Fruit fly (Drosophila melanogaster) whole organism, embryonic: ENCODE results near the gene eIF4E5.

Source experiments
- Asciz ChIP-seq: fragments of 200-800 bp; sonication (Bioruptor generic); optimal IDR thresholded peaks from 2 replicates; lab custom pipeline; 2017; ENCODE audit warnings: missing biosample characterization, mild to moderate bottlenecking, missing genetic modification characterization, missing genetic modification reagents
- Atf6 ChIP-seq: fragments of 200-800 bp; sonication (Bioruptor generic); IDR thresholded peaks from 2 replicates; pipeline ENCODE4 v1.3.6; 2022; ENCODE audit warnings: missing biosample characterization, missing genetic modification characterization
- BtbVII ChIP-seq: fragments of 200-800 bp; sonication (Bioruptor generic); optimal IDR thresholded peaks from 3 replicates; lab custom pipeline; 2017; ENCODE audit warnings: missing biosample characterization, mild to moderate bottlenecking, missing genetic modification characterization
- CG10431 ChIP-seq: fragments of 200-800 bp; sonication (Bioruptor generic); optimal IDR thresholded peaks from 3 replicates; lab custom pipeline; 2018; ENCODE audit warnings: missing biosample characterization, mild to moderate bottlenecking, missing genetic modification characterization
- CG11456 ChIP-seq: fragments of 200-800 bp; sonication (Bioruptor generic); IDR thresholded peaks from 3 replicates; pipeline ENCODE4 v1.3.6; 2022; ENCODE audit warnings: missing biosample characterization, missing genetic modification characterization
- CG13287 ChIP-seq: fragments of 200-800 bp; sonication (Bioruptor generic); IDR thresholded peaks from 2 replicates; pipeline ENCODE4 v1.3.6; 2022; ENCODE audit warnings: missing biosample characterization, missing genetic modification characterization; ENCODE audit not compliant: partially characterized antibody
- CG15011 ChIP-seq: fragments of 200-800 bp; sonication (Bioruptor generic); optimal IDR thresholded peaks from 3 replicates; lab custom pipeline; 2018; ENCODE audit warnings: missing biosample characterization, mild to moderate bottlenecking, missing genetic modification characterization
- CG15514 ChIP-seq: fragments of 200-800 bp; sonication (Bioruptor generic); optimal IDR thresholded peaks from 3 replicates; lab custom pipeline; 2017; ENCODE audit warnings: missing biosample characterization, missing genetic modification characterization, mild to moderate bottlenecking, moderate library complexity, missing genetic modification reagents
- CG17186 ChIP-seq: fragments of 200-800 bp; sonication (Bioruptor generic); optimal IDR thresholded peaks from 3 replicates; lab custom pipeline; 2017; ENCODE audit warnings: missing biosample characterization, missing genetic modification reagents, missing genetic modification characterization
- CG17912 ChIP-seq: fragments of 200-800 bp; sonication (Bioruptor generic); optimal IDR thresholded peaks from 2 replicates; lab custom pipeline; 2018; ENCODE audit warnings: missing biosample characterization, mild to moderate bottlenecking, missing genetic modification characterization
- CG2712 ChIP-seq: fragments of 200-800 bp; optimal IDR thresholded peaks from 3 replicates; lab custom pipeline; 2019; ENCODE audit warnings: missing biosample characterization, mild to moderate bottlenecking, missing genetic modification characterization, moderate library complexity
- CG30431 ChIP-seq: fragments of 200-800 bp; sonication (Bioruptor generic); optimal IDR thresholded peaks from 2 replicates; lab custom pipeline; 2017; ENCODE audit warnings: missing biosample characterization, missing genetic modification characterization
- CG32767 ChIP-seq: fragments of 200-800 bp; sonication (Bioruptor generic); IDR thresholded peaks from 2 replicates; pipeline ENCODE4 v1.3.6; 2022; ENCODE audit warnings: missing biosample characterization, missing genetic modification characterization
- CG3995 ChIP-seq: fragments of 200-800 bp; sonication (Bioruptor generic); optimal IDR thresholded peaks from 3 replicates; lab custom pipeline; 2016; ENCODE audit warnings: missing biosample characterization, missing genetic modification characterization
- CG6683 ChIP-seq: fragments of 200-800 bp; sonication (Bioruptor generic); optimal IDR thresholded peaks from 2 replicates; lab custom pipeline; 2017; ENCODE audit warnings: missing biosample characterization, mild to moderate bottlenecking, missing genetic modification characterization, missing genetic modification reagents
- CG6689 ChIP-seq: fragments of 200-800 bp; sonication (Bioruptor generic); IDR thresholded peaks from 2 replicates; pipeline ENCODE4 v1.3.6; 2022; ENCODE audit warnings: missing biosample characterization, missing genetic modification characterization
- CG7556 ChIP-seq: fragments of 200-800 bp; sonication (Bioruptor generic); optimal IDR thresholded peaks from 2 replicates; lab custom pipeline; 2017; ENCODE audit warnings: missing biosample characterization, mild to moderate bottlenecking, missing genetic modification characterization
- CG8290 ChIP-seq, 3 experiments: fragments of 200-800 bp; sonication (Bioruptor generic); optimal IDR thresholded peaks; 2 replicates each; lab custom pipeline; 2016 to 2019; ENCODE audit warnings: missing biosample characterization in 3 of 3, missing genetic modification characterization in 3 of 3, mild to moderate bottlenecking in 2 of 3, moderate library complexity in 1 of 3
- CG9817 ChIP-seq: fragments of 200-800 bp; sonication (Bioruptor generic); optimal IDR thresholded peaks from 2 replicates; lab custom pipeline; 2018; ENCODE audit warnings: missing biosample characterization, mild to moderate bottlenecking, missing genetic modification characterization, moderate library complexity
- CTCF ChIP-seq: fragments of 200-800 bp; sonication (Bioruptor generic); optimal IDR thresholded peaks from 2 replicates; lab custom pipeline; 2017; ENCODE audit warnings: missing biosample characterization, mild to moderate bottlenecking, missing genetic modification characterization, moderate library complexity
- ERR ChIP-seq: fragments of 200-800 bp; sonication (Bioruptor generic); optimal IDR thresholded peaks from 2 replicates; lab custom pipeline; 2016; ENCODE audit warnings: missing biosample characterization, missing genetic modification characterization
- Hr51 ChIP-seq, 2 experiments: fragments of 200-800 bp; sonication (Bioruptor generic); optimal IDR thresholded peaks; 2 replicates in 1 of 2; 3 replicates in 1 of 2; lab custom pipeline; 2016 to 2018; ENCODE audit warnings: missing biosample characterization in 2 of 2, missing genetic modification characterization in 2 of 2, mild to moderate bottlenecking in 1 of 2, moderate library complexity in 1 of 2
- Jarid2 ChIP-seq: fragments of 200-800 bp; sonication (Bioruptor generic); optimal IDR thresholded peaks from 3 replicates; lab custom pipeline; 2017; ENCODE audit warnings: mild to moderate bottlenecking, missing biosample characterization, missing genetic modification reagents, missing genetic modification characterization
- NK7.1 ChIP-seq: fragments of 200-800 bp; sonication (Bioruptor generic); optimal IDR thresholded peaks from 3 replicates; lab custom pipeline; 2016; ENCODE audit warnings: missing biosample characterization, missing genetic modification characterization
- NfI ChIP-seq: fragments of 200-800 bp; sonication (Bioruptor generic); optimal IDR thresholded peaks from 3 replicates; lab custom pipeline; 2018; ENCODE audit warnings: missing biosample characterization, mild to moderate bottlenecking, missing genetic modification characterization, moderate library complexity
- Rfx ChIP-seq: fragments of 200-800 bp; sonication (Bioruptor generic); IDR thresholded peaks from 2 replicates; pipeline ENCODE4 v1.3.6; 2022; ENCODE audit warnings: missing biosample characterization, missing genetic modification characterization
- Xrp1 ChIP-seq: fragments of 200-800 bp; sonication (Bioruptor generic); IDR thresholded peaks from 2 replicates; pipeline ENCODE4 v1.3.6; 2022; ENCODE audit warnings: missing biosample characterization, missing genetic modification characterization
- bigmax ChIP-seq: fragments of 200-800 bp; sonication (Bioruptor generic); optimal IDR thresholded peaks from 2 replicates; lab custom pipeline; 2018; ENCODE audit warnings: missing biosample characterization, mild to moderate bottlenecking, missing genetic modification characterization
- caup ChIP-seq: fragments of 200-800 bp; sonication (Bioruptor generic); optimal IDR thresholded peaks from 3 replicates; lab custom pipeline; 2017; ENCODE audit warnings: missing biosample characterization, mild to moderate bottlenecking, missing genetic modification characterization, moderate library complexity; ENCODE audit not compliant: severe bottlenecking
- cg ChIP-seq: fragments of 200-800 bp; sonication (Bioruptor generic); optimal IDR thresholded peaks from 3 replicates; lab custom pipeline; 2019; ENCODE audit warnings: missing biosample characterization, mild to moderate bottlenecking, missing genetic modification characterization, moderate library complexity
- chm ChIP-seq: fragments of 200-800 bp; sonication (Bioruptor generic); IDR thresholded peaks from 2 replicates; pipeline ENCODE4 v1.3.6; 2022; ENCODE audit warnings: missing biosample characterization, missing genetic modification characterization
- cwo ChIP-seq: fragments of 200-800 bp; sonication (Bioruptor generic); optimal IDR thresholded peaks from 3 replicates; lab custom pipeline; 2017; ENCODE audit warnings: missing biosample characterization, missing genetic modification characterization, mild to moderate bottlenecking, moderate library complexity, missing genetic modification reagents
- dm ChIP-seq: fragments of 200-800 bp; sonication (Bioruptor generic); optimal IDR thresholded peaks from 3 replicates; lab custom pipeline; 2016; ENCODE audit warnings: missing biosample characterization, missing genetic modification characterization
- gcm ChIP-seq: fragments of 200-800 bp; sonication (Bioruptor generic); optimal IDR thresholded peaks from 2 replicates; lab custom pipeline; 2019; ENCODE audit warnings: missing biosample characterization, mild to moderate bottlenecking, missing genetic modification characterization, moderate library complexity
- lov ChIP-seq, 2 experiments: fragments of 200-800 bp in 1 of 2; fragments of >200 bp in 1 of 2; sonication (Bioruptor generic) in 1 of 2; IDR thresholded peaks in 1 of 2; optimal IDR thresholded peaks in 1 of 2; 2 replicates in 1 of 2; 3 replicates in 1 of 2; pipeline versions ENCODE4 v1.3.6 to Lab custom; 2017 to 2022; ENCODE audit warnings: missing biosample characterization in 1 of 2, missing genetic modification characterization in 1 of 2
- nerfin-1 ChIP-seq: fragments of 200-800 bp; sonication (Bioruptor generic); optimal IDR thresholded peaks from 3 replicates; lab custom pipeline; 2019; ENCODE audit warnings: missing biosample characterization, mild to moderate bottlenecking, missing genetic modification characterization, moderate library complexity
- onecut ChIP-seq: fragments of 200-800 bp; sonication (Bioruptor generic); IDR thresholded peaks from 2 replicates; pipeline ENCODE4 v1.3.6; 2022; ENCODE audit warnings: missing biosample characterization, missing genetic modification characterization
- pnt ChIP-seq: fragments of 200-800 bp; sonication (Bioruptor generic); optimal IDR thresholded peaks from 3 replicates; lab custom pipeline; 2016; ENCODE audit warnings: missing biosample characterization, missing genetic modification characterization
- pum ChIP-seq: fragments of 200-800 bp; sonication (Bioruptor generic); optimal IDR thresholded peaks from 2 replicates; lab custom pipeline; 2016; ENCODE audit warnings: missing biosample characterization, missing genetic modification characterization
- ro ChIP-seq: fragments of 200-800 bp; sonication (Bioruptor generic); IDR thresholded peaks from 2 replicates; pipeline ENCODE4 v1.3.6; 2022; ENCODE audit warnings: missing biosample characterization, missing genetic modification characterization
- row ChIP-seq: fragments of 200-800 bp; sonication (Bioruptor generic); IDR thresholded peaks from 3 replicates; pipeline ENCODE4 v1.3.6; 2022; ENCODE audit warnings: missing biosample characterization, missing genetic modification characterization
- sc ChIP-seq, 3 experiments: fragments of >200 bp in 2 of 3; fragments of 200-800 bp in 1 of 3; sonication (Bioruptor generic) in 1 of 3; optimal IDR thresholded peaks; 2 replicates in 2 of 3; 3 replicates in 1 of 3; lab custom pipeline; 2017; ENCODE audit warnings: mild to moderate bottlenecking in 1 of 3, missing biosample characterization in 1 of 3, missing genetic modification characterization in 1 of 3, missing genetic modification reagents in 1 of 3
- ssp ChIP-seq: fragments of 200-800 bp; sonication (Bioruptor generic); IDR thresholded peaks from 2 replicates; pipeline ENCODE4 v1.3.6; 2022; ENCODE audit warnings: missing biosample characterization, missing genetic modification characterization
- stwl ChIP-seq: fragments of 200-800 bp; sonication (Bioruptor generic); optimal IDR thresholded peaks from 3 replicates; lab custom pipeline; 2018; ENCODE audit warnings: missing biosample characterization, mild to moderate bottlenecking, missing genetic modification characterization, moderate library complexity
- tap ChIP-seq: fragments of 200-800 bp; optimal IDR thresholded peaks from 3 replicates; lab custom pipeline; 2019; ENCODE audit warnings: missing biosample characterization, mild to moderate bottlenecking, missing genetic modification characterization, moderate library complexity
- trem ChIP-seq: fragments of 200-800 bp; optimal IDR thresholded peaks from 3 replicates; lab custom pipeline; 2019; ENCODE audit warnings: missing biosample characterization, mild to moderate bottlenecking, missing genetic modification characterization, moderate library complexity
- wdn ChIP-seq: fragments of 200-800 bp; sonication (Bioruptor generic); IDR thresholded peaks from 2 replicates; pipeline ENCODE4 v1.3.6; 2022; ENCODE audit warnings: missing biosample characterization, missing genetic modification characterization

eIF4E5 gene

DNA sequence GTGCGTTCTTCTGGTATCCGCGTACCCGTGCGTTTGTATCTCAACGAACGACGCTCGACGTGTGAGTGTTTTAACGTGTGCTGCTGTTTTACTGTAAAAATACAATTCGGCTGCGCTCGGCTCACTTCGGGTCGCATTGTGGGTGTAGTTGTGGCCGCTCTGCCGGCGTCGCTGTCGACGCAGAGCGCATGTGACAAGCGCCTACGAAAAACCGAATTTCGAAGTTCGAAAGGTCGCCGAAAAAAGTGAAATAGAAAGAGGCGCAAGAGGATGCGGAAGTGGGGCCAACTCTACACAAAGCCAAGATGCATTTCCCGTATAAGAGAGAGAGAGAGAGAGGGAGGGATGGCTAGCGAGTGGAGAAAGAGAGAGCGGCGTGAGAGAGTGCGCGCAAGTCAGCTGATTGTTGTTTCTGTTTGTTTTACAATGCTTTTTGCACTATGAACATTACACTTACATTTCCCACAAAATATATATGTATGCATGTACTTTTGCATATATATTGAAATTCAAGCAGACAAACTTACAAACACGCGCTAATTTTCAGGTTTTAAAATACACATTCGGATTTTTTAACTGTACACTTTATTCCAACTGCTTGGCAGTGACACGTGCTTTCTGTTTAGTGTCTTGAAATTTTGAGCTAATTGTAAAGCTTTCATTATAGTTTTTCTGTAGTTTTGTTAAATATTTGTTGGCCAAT is 39.8 kb upstream of the eIF4E5 start (continued):
- peak; percentile 56 for TF ChIP-seq CG2712 (tag; lab: Kevin White, UChicago)
- TF ChIP-seq BtbVII = peak; percentile 91
- TF ChIP-seq pnt (GFP tag; lab: Kevin White, UChicago) = no peak
- peak; percentile 47 for TF ChIP-seq cwo
- peak; percentile 85 for TF ChIP-seq caup (GFP tag; lab: Kevin White, UChicago)
- 0 out of 3 replicates have a peak, but pooled peaks have one; percentile 60 for TF ChIP-seq CG11456
- TF ChIP-seq ERR (GFP tag; lab: Kevin White, UChicago) = peak; percentile 36
- peak; percentile 43; the same call in 1 of the 2 replicates for TF ChIP-seq CG13287 (GFP tag; lab: Robert Waterston, UW)
- peak; percentile 76 for TF ChIP-seq cg (GFP tag; lab: Kevin White, UChicago)
- peak; percentile 30 for TF ChIP-seq NK7.1 (GFP tag; lab: Kevin White, UChicago)
- no peak for TF ChIP-seq CG30431 (GFP tag; lab: Kevin White, UChicago)
- peak; percentile 66 for TF ChIP-seq gcm (GFP tag; lab: Kevin White, UChicago)
- TF ChIP-seq stwl = peak; percentile 55
- peak; percentile 59 for TF ChIP-seq CG6683
- TF ChIP-seq Xrp1 = 0 out of 2 replicates have a peak, but pooled peaks have one; percentile 14
- peak; percentile 94 for TF ChIP-seq Asciz (GFP tag; lab: Kevin White, UChicago)
- no peak for TF ChIP-seq CG3995 (GFP tag; lab: Kevin White, UChicago)
- TF ChIP-seq CG32767 (GFP tag; lab: Robert Waterston, UW) = peak; percentile 40; the same call in 1 of the 2 replicates
- peak; percentile 42 for TF ChIP-seq trem (tag; lab: Kevin White, UChicago)
- no peak for TF ChIP-seq wdn (GFP tag; lab: Robert Waterston, UW)
- TF ChIP-seq CG7556 (GFP tag; lab: Kevin White, UChicago) = peak; percentile 10
- TF ChIP-seq tap = peak; percentile 78
- 0 out of 2 replicates have a peak, but pooled peaks have one; percentile 34 for TF ChIP-seq Rfx
- peak; percentile 64 for TF ChIP-seq CTCF
- TF ChIP-seq Atf6 (GFP tag; lab: Robert Waterston, UW) = peak; percentile 29
- peak; percentile 84 for TF ChIP-seq CG10431 (GFP tag; lab: Kevin White, UChicago)
- peak; percentile 69 for TF ChIP-seq NfI (GFP tag; lab: Kevin White, UChicago)
- TF ChIP-seq CG17186 = peak; percentile 71
- no peak for TF ChIP-seq ro (GFP tag; lab: Robert Waterston, UW)
- TF ChIP-seq CG9817 (tag; lab: Kevin White, UChicago) = no peak
- TF ChIP-seq CG8290 (GFP tag; optimal IDR thresholded peaks at IDR 0.05; lab: Kevin White, UChicago) = no peak
- TF ChIP-seq CG8290 (tag; optimal IDR thresholded peaks at IDR 0.05; lab: Kevin White, UChicago) = peak; percentile 66 to 68
- no peak for TF ChIP-seq dm (GFP tag; lab: Kevin White, UChicago)
- peak; percentile 63 for TF ChIP-seq CG15011 (GFP tag; lab: Kevin White, UChicago)
- peak; percentile 44; the same call in 1 of the 3 replicates for TF ChIP-seq row
- no peak for TF ChIP-seq pum (GFP tag; lab: Kevin White, UChicago)
- peak; percentile 84 for TF ChIP-seq chm (GFP tag; lab: Robert Waterston, UW)
- peak; percentile 81 for TF ChIP-seq CG17912 (GFP tag; lab: Kevin White, UChicago)
- peak; percentile 83 for TF ChIP-seq nerfin-1
- peak in 1 of 2 experiments; percentile 28 for TF ChIP-seq Hr51 (GFP tag; optimal IDR thresholded peaks at IDR 0.05; lab: Kevin White, UChicago)
- no peak for TF ChIP-seq lov (optimal IDR thresholded peaks at IDR 0.05; lab: Kevin White, UChicago)
- TF ChIP-seq lov (GFP tag; IDR thresholded peaks at IDR 0.05; lab: Robert Waterston, UW) = peak; percentile 72; the same call in 2 of the 3 replicates
- peak; percentile 57 for TF ChIP-seq bigmax (GFP tag; lab: Kevin White, UChicago)
- peak; percentile 74 for TF ChIP-seq onecut (GFP tag; lab: Robert Waterston, UW)
- TF ChIP-seq CG15514 (GFP tag; lab: Kevin White, UChicago) = peak; percentile 85
- no peak for TF ChIP-seq ssp (GFP tag; lab: Robert Waterston, UW)
- TF ChIP-seq Jarid2 (GFP tag; lab: Kevin White, UChicago) = peak; percentile 63
- no peak for TF ChIP-seq CG6689 (GFP tag; lab: Robert Waterston, UW)
- no peak for TF ChIP-seq sc (optimal IDR thresholded peaks at IDR 0.05; lab: Kevin White, UChicago)
- TF ChIP-seq sc (GFP tag; optimal IDR thresholded peaks at IDR 0.05; lab: Kevin White, UChicago) = no peak
